Worm (Caenorhabditis elegans) whole organism, L3 larva: Measurements from ENCODE around the gene C39B10.4.

Source experiments
- ceh-82 ChIP-seq: fragments of 150-350 bp; optimal IDR thresholded peaks from 2 replicates; lab custom pipeline; 2014; ENCODE audit warnings: missing biosample characterization, missing genetic modification characterization
- daf-12 ChIP-seq: fragments of 150-350 bp; optimal IDR thresholded peaks from 2 replicates; lab custom pipeline; 2014; ENCODE audit warnings: missing biosample characterization, missing genetic modification reagents, missing genetic modification characterization
- nhr-12 ChIP-seq: fragments of 150-350 bp; optimal IDR thresholded peaks from 2 replicates; lab custom pipeline; 2014; ENCODE audit warnings: missing biosample characterization, missing genetic modification characterization
- nhr-237 ChIP-seq: fragments of 150-350 bp; optimal IDR thresholded peaks from 2 replicates; lab custom pipeline; 2014; ENCODE audit warnings: missing biosample characterization, missing genetic modification characterization
- skn-1 ChIP-seq: fragments of 150-350 bp; optimal IDR thresholded peaks from 2 replicates; lab custom pipeline; 2014; ENCODE audit warnings: missing biosample characterization, missing genetic modification characterization
- ztf-11 ChIP-seq: fragments of 150-350 bp; optimal IDR thresholded peaks from 2 replicates; lab custom pipeline; 2014; ENCODE audit warnings: missing biosample characterization, missing genetic modification characterization

DNA sequence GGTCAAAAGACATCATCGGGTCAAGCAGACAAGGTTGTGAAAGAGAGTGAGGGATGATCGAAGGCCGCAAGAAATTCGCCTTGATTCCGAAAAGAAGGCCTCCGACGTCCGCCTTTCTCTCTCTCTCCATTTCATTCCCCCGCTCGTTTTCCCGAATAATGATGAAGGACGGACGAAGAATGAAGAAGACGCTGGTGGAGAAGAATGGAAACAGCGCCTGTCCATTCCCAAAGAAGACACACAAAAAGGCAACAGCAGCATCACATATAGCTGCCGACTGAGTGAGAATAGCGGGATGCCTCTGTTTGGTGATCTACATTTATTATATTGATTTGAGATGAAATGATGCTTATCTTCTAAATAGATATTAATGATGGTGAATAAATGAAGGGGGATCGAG, 15.6 kb upstream of the C39B10.4 start:
- TF ChIP-seq skn-1 (tag; lab: Kevin White, UChicago) (no peak), ztf-11 (tag; lab: Kevin White, UChicago) (no peak), nhr-237 (tag; lab: Kevin White, UChicago) (no peak), ceh-82 (tag; lab: Kevin White, UChicago) (no peak), daf-12 (tag; lab: Kevin White, UChicago) (no peak), nhr-12 (tag; lab: Kevin White, UChicago) (no peak)
